Worm (Caenorhabditis elegans) whole organism, young adult: ENCODE measurements around the gene Y57G11C.8.

Source experiments
- D2030.7 ChIP-seq: fragments of 200-800 bp; sonication (Bioruptor generic); IDR thresholded peaks from 2 replicates; pipeline ENCODE4 v1.3.6; 2022; ENCODE audit warnings: missing genetic modification reagents, missing genetic modification characterization, missing compliant biosample characterization
- F22D6.2 ChIP-seq: sonication (generic microtip); optimal IDR thresholded peaks from 2 replicates; lab custom pipeline; 2016; ENCODE audit warnings: mild to moderate bottlenecking, missing genetic modification characterization, missing compliant biosample characterization
- F33H1.4 ChIP-seq: fragments of 200-800 bp; sonication (Bioruptor generic); IDR thresholded peaks from 2 replicates; pipeline ENCODE4 v1.3.6; 2022; ENCODE audit warnings: missing genetic modification reagents, missing genetic modification characterization, missing compliant biosample characterization
- F39B2.1 ChIP-seq: fragments of 200-800 bp; sonication (Bioruptor generic); IDR thresholded peaks from 2 replicates; pipeline ENCODE4 v1.3.6; 2022; ENCODE audit warnings: missing genetic modification reagents, missing genetic modification characterization, missing compliant biosample characterization
- F52B5.7 ChIP-seq: sonication (generic microtip); optimal IDR thresholded peaks from 2 replicates; lab custom pipeline; 2016; ENCODE audit warnings: mild to moderate bottlenecking, missing genetic modification characterization, missing compliant biosample characterization
- Y53F4B.3 ChIP-seq: fragments of 200-800 bp; sonication (Bioruptor generic); IDR thresholded peaks from 2 replicates; pipeline ENCODE4 v1.3.6; 2022; ENCODE audit warnings: missing genetic modification reagents, missing genetic modification characterization, missing compliant biosample characterization
- Y67H2A.10 ChIP-seq: fragments of 200-800 bp; sonication (Bioruptor generic); conservative IDR thresholded peaks from 2 replicates; pipeline ENCODE4 v1.3.6; 2022; ENCODE audit warnings: missing genetic modification reagents, missing genetic modification characterization, missing compliant biosample characterization
- Y79H2A.3 ChIP-seq: fragments of 200-800 bp; sonication (Bioruptor generic); conservative IDR thresholded peaks from 2 replicates; pipeline ENCODE4 v1.3.6; 2022; ENCODE audit warnings: missing genetic modification reagents, missing genetic modification characterization, missing compliant biosample characterization
- ZK185.1 ChIP-seq: sonication (generic microtip); optimal IDR thresholded peaks from 2 replicates; lab custom pipeline; 2016; ENCODE audit warnings: mild to moderate bottlenecking, missing genetic modification characterization, missing compliant biosample characterization; ENCODE audit not compliant: poor library complexity, severe bottlenecking
- attf-5 ChIP-seq: fragments of 200-800 bp; sonication (Bioruptor generic); optimal IDR thresholded peaks from 2 replicates; lab custom pipeline; 2018; ENCODE audit warnings: mild to moderate bottlenecking, missing genetic modification characterization, missing compliant biosample characterization
- attf-6 ChIP-seq: fragments of 200-800 bp; sonication (Bioruptor generic); IDR thresholded peaks from 2 replicates; pipeline ENCODE4 v1.3.6; 2022; ENCODE audit warnings: missing genetic modification reagents, missing genetic modification characterization, missing compliant biosample characterization
- ceh-79 ChIP-seq: sonication (generic microtip); optimal IDR thresholded peaks from 2 replicates; lab custom pipeline; 2017; ENCODE audit warnings: mild to moderate bottlenecking, missing genetic modification characterization, missing compliant biosample characterization
- dpl-1 ChIP-seq: fragments of 150-350 bp; optimal IDR thresholded peaks from 2 replicates; lab custom pipeline; 2014; ENCODE audit warnings: missing biosample characterization, missing genetic modification reagents, missing genetic modification characterization
- egl-44 ChIP-seq: fragments of 200-800 bp; sonication (Bioruptor generic); IDR thresholded peaks from 2 replicates; pipeline ENCODE4 v1.3.6; 2022; ENCODE audit warnings: missing genetic modification reagents, missing genetic modification characterization, missing compliant biosample characterization
- ekl-4 ChIP-seq: fragments of 200-800 bp; sonication (Bioruptor generic); IDR thresholded peaks from 2 replicates; pipeline ENCODE4 v1.3.6; 2022; ENCODE audit warnings: missing genetic modification reagents, missing genetic modification characterization, missing compliant biosample characterization
- ets-4 ChIP-seq: fragments of 200-800 bp; sonication (Bioruptor generic); optimal IDR thresholded peaks from 2 replicates; lab custom pipeline; 2018; ENCODE audit warnings: mild to moderate bottlenecking, missing genetic modification characterization, missing compliant biosample characterization
- fkh-3 ChIP-seq: sonication (generic microtip); optimal IDR thresholded peaks from 2 replicates; lab custom pipeline; 2016; ENCODE audit warnings: mild to moderate bottlenecking, missing genetic modification characterization, missing compliant biosample characterization
- gei-17 ChIP-seq: fragments of 200-800 bp; sonication (Bioruptor generic); optimal IDR thresholded peaks from 2 replicates; lab custom pipeline; 2018; ENCODE audit warnings: mild to moderate bottlenecking, missing genetic modification characterization, missing compliant biosample characterization
- hlh-12 ChIP-seq: sonication (generic microtip); optimal IDR thresholded peaks from 2 replicates; lab custom pipeline; 2016; ENCODE audit warnings: missing genetic modification characterization, missing compliant biosample characterization
- lin-54 ChIP-seq: fragments of 200-800 bp; sonication (Bioruptor generic); optimal IDR thresholded peaks from 2 replicates; lab custom pipeline; 2018; ENCODE audit warnings: mild to moderate bottlenecking, missing genetic modification characterization, missing compliant biosample characterization
- lir-1 ChIP-seq: fragments of 200-800 bp; sonication (Bioruptor generic); conservative IDR thresholded peaks from 2 replicates; pipeline ENCODE4 v1.3.6; 2022; ENCODE audit warnings: missing genetic modification reagents, missing genetic modification characterization, missing compliant biosample characterization
- lsl-1 ChIP-seq: fragments of 200-800 bp; sonication (Bioruptor generic); optimal IDR thresholded peaks from 2 replicates; lab custom pipeline; 2018; ENCODE audit warnings: mild to moderate bottlenecking, missing genetic modification characterization, moderate library complexity, missing compliant biosample characterization
- madf-10 ChIP-seq: sonication (generic microtip); optimal IDR thresholded peaks from 2 replicates; lab custom pipeline; 2016; ENCODE audit warnings: mild to moderate bottlenecking, missing genetic modification characterization, missing compliant biosample characterization
- madf-6 ChIP-seq: fragments of 200-800 bp; sonication (Bioruptor generic); IDR thresholded peaks from 2 replicates; pipeline ENCODE4 v1.3.6; 2022; ENCODE audit warnings: missing genetic modification reagents, missing genetic modification characterization, missing compliant biosample characterization
- madf-8 ChIP-seq: fragments of 200-800 bp; sonication (Bioruptor generic); conservative IDR thresholded peaks from 2 replicates; pipeline ENCODE4 v1.3.6; 2022; ENCODE audit warnings: missing genetic modification reagents, missing genetic modification characterization, missing compliant biosample characterization
- mcd-1 ChIP-seq: fragments of 200-800 bp; sonication (Bioruptor generic); IDR thresholded peaks from 2 replicates; pipeline ENCODE4 v1.3.6; 2022; ENCODE audit warnings: missing genetic modification reagents, missing genetic modification characterization, missing compliant biosample characterization
- mxl-1 ChIP-seq: sonication (generic microtip); optimal IDR thresholded peaks from 2 replicates; lab custom pipeline; 2016; ENCODE audit warnings: missing genetic modification characterization, missing compliant biosample characterization
- nhr-27 ChIP-seq: fragments of 200-800 bp; sonication (Bioruptor generic); optimal IDR thresholded peaks from 2 replicates; lab custom pipeline; 2018; ENCODE audit warnings: mild to moderate bottlenecking, missing genetic modification characterization, moderate library complexity, missing compliant biosample characterization
- nhr-80 ChIP-seq: sonication (generic microtip); optimal IDR thresholded peaks from 2 replicates; lab custom pipeline; 2016; ENCODE audit warnings: missing genetic modification characterization, missing compliant biosample characterization
- nhr-90 ChIP-seq: sonication (generic microtip); optimal IDR thresholded peaks from 2 replicates; lab custom pipeline; 2016; ENCODE audit warnings: missing genotype, mild to moderate bottlenecking, missing genetic modification characterization, missing compliant biosample characterization
- pbrm-1 ChIP-seq: fragments of 200-800 bp; sonication (Bioruptor generic); IDR thresholded peaks from 2 replicates; pipeline ENCODE4 v1.3.6; 2022; ENCODE audit warnings: missing genetic modification reagents, missing genetic modification characterization, missing compliant biosample characterization
- rec-8 ChIP-seq, 2 experiments: sonication (generic microtip); optimal IDR thresholded peaks; 2 replicates each; lab custom pipeline; 2016; ENCODE audit warnings: mild to moderate bottlenecking in 2 of 2, missing genetic modification characterization in 2 of 2, missing genetic modification reagents in 2 of 2, missing genotype in 2 of 2, missing biosample characterization in 1 of 2, missing compliant biosample characterization in 1 of 2, moderate library complexity in 1 of 2
- sdz-38 ChIP-seq: sonication (generic microtip); optimal IDR thresholded peaks from 2 replicates; lab custom pipeline; 2016; ENCODE audit warnings: missing genotype, missing genetic modification characterization, missing compliant biosample characterization
- snpc-1.3 ChIP-seq: sonication (generic microtip); optimal IDR thresholded peaks from 2 replicates; lab custom pipeline; 2017; ENCODE audit warnings: missing genetic modification characterization, mild to moderate bottlenecking, missing compliant biosample characterization, antibody characterized with exemption, moderate library complexity, missing genotype, missing genetic modification reagents; ENCODE audit not compliant: insufficient read depth
- snpc-4 ChIP-seq, 5 experiments: fragments of 150-350 bp in 1 of 5; sonication (generic microtip) in 4 of 5; optimal IDR thresholded peaks; 2 replicates each; lab custom pipeline; 2014 to 2018; ENCODE audit warnings: missing genetic modification characterization in 5 of 5, missing biosample characterization in 3 of 5, antibody characterized with exemption in 2 of 5, mild to moderate bottlenecking in 2 of 5, missing compliant biosample characterization in 2 of 5, missing genotype in 2 of 5, moderate library complexity in 2 of 5, missing genetic modification reagents in 1 of 5
- tbp1 ChIP-seq: fragments of 200-800 bp; sonication (Bioruptor generic); optimal IDR thresholded peaks from 2 replicates; lab custom pipeline; 2018; ENCODE audit warnings: mild to moderate bottlenecking, missing genetic modification characterization, missing compliant biosample characterization
- tbx-9 ChIP-seq: sonication (generic microtip); optimal IDR thresholded peaks from 2 replicates; lab custom pipeline; 2016; ENCODE audit warnings: borderline replicate concordance, missing genetic modification characterization, inconsistent platforms, missing compliant biosample characterization
- unc-130 ChIP-seq: sonication (generic microtip); optimal IDR thresholded peaks from 2 replicates; lab custom pipeline; 2016; ENCODE audit warnings: missing genetic modification reagents, missing genetic modification characterization, missing compliant biosample characterization
- unc-62 ChIP-seq: fragments of 150-350 bp; optimal IDR thresholded peaks from 2 replicates; lab custom pipeline; 2014; ENCODE audit warnings: missing biosample characterization, missing genetic modification reagents, missing genetic modification characterization
- zfh-2 ChIP-seq: fragments of 200-800 bp; sonication (Bioruptor generic); conservative IDR thresholded peaks from 2 replicates; pipeline ENCODE4 v1.3.6; 2022; ENCODE audit warnings: missing genetic modification reagents, missing genetic modification characterization, missing compliant biosample characterization
- zim-3 ChIP-seq: sonication (generic microtip); optimal IDR thresholded peaks from 2 replicates; lab custom pipeline; 2017; ENCODE audit warnings: mild to moderate bottlenecking, missing genetic modification characterization, moderate library complexity, missing compliant biosample characterization
- ztf-18 ChIP-seq: sonication (generic microtip); optimal IDR thresholded peaks from 2 replicates; lab custom pipeline; 2016; ENCODE audit warnings: missing genotype, mild to moderate bottlenecking, missing genetic modification characterization, missing compliant biosample characterization
- ztf-26 ChIP-seq: sonication (generic microtip); optimal IDR thresholded peaks from 2 replicates; lab custom pipeline; 2017; ENCODE audit warnings: missing genetic modification characterization, missing compliant biosample characterization

Y57G11C.8 gene

ce11 chrIV:14765336-14765735 lies 16.3 kb upstream of the Y57G11C.8 start, which contains the start of gene Y57G11C.5 (continued):
- TF ChIP-seq ekl-4 (GFP tag; lab: Robert Waterston, UW), result no peak

- TF ChIP-seq lsl-1 (GFP tag; lab: Kevin White, UChicago), result no peak
- TF ChIP-seq madf-6 (GFP tag; lab: Robert Waterston, UW), result peak; percentile 6; the same call in 1 of the 2 replicates
- TF ChIP-seq attf-6 (GFP tag; lab: Robert Waterston, UW), result peak; percentile 87
- TF ChIP-seq snpc-4 (GFP tag; optimal IDR thresholded peaks at IDR 0.05; lab: Kevin White, UChicago), result no peak
- peak in 2 of 4 experiments; percentile 3 to 82 for TF ChIP-seq snpc-4 (tag; optimal IDR thresholded peaks at IDR 0.05; lab: Kevin White, UChicago)
- peak; percentile 47; the same call in 1 of the 2 replicates for TF ChIP-seq ekl-4 (GFP tag; lab: Robert Waterston, UW)
- TF ChIP-seq D2030.7, result 0 out of 2 replicates have a peak, but pooled peaks have one; percentile 14
- TF ChIP-seq tbp1 (GFP tag; lab: Kevin White, UChicago), result peak; percentile 18
- no peak for TF ChIP-seq ZK185.1 (tag; lab: Kevin White, UChicago)
- no peak for TF ChIP-seq pbrm-1
- TF ChIP-seq mcd-1 (GFP tag; lab: Robert Waterston, UW), result 0 out of 2 replicates have a peak, but pooled peaks have one; percentile 34
- TF ChIP-seq ztf-18 (tag; lab: Kevin White, UChicago), result no peak
- TF ChIP-seq madf-10, result no peak
Measured at ce11 chrIV:14766382-14766781, 15.3 kb upstream of the Y57G11C.8 start, which contains the start of gene vti-1. TSS of gene vti-1 (minus strand) at chrIV:14766665.

- TF ChIP-seq nhr-80 (tag; lab: Kevin White, UChicago) (peak; percentile 11), nhr-27 (tag; lab: Kevin White, UChicago) (no peak), Y79H2A.3 (GFP tag; lab: Robert Waterston, UW) (no peak), sdz-38 (tag; lab: Kevin White, UChicago) (no peak), ets-4 (GFP tag; lab: Kevin White, UChicago) (no peak), ztf-26 (tag; lab: Kevin White, UChicago) (peak; percentile 63), unc-130 (GFP tag; lab: Kevin White, UChicago) (no peak), F33H1.4 (GFP tag; lab: Robert Waterston, UW) (peak; percentile 56; the same call in 1 of the 2 replicates), F39B2.1 (GFP tag; lab: Robert Waterston, UW) (no peak), egl-44 (GFP tag; lab: Robert Waterston, UW) (no peak), hlh-12 (tag; lab: Kevin White, UChicago) (no peak), F22D6.2 (tag; lab: Kevin White, UChicago) (no peak), zim-3 (no peak), dpl-1 (GFP tag; lab: Kevin White, UChicago) (peak; percentile 18), ceh-79 (tag; lab: Kevin White, UChicago) (no peak), rec-8 (tag; optimal IDR thresholded peaks at IDR 0.05; lab: Kevin White, UChicago) (no peak), mxl-1 (tag; lab: Kevin White, UChicago) (no peak), fkh-3 (tag; lab: Kevin White, UChicago) (no peak), F52B5.7 (tag; lab: Kevin White, UChicago) (no peak), Y53F4B.3 (GFP tag; lab: Robert Waterston, UW) (no peak), attf-5 (GFP tag; lab: Kevin White, UChicago) (peak; percentile 79), lsl-1 (GFP tag; lab: Kevin White, UChicago) (peak; percentile 45), zfh-2 (GFP tag; lab: Robert Waterston, UW) (no peak), tbx-9 (tag; lab: Kevin White, UChicago) (no peak), madf-8 (GFP tag; lab: Robert Waterston, UW) (peak; percentile 56), Y67H2A.10 (GFP tag; lab: Robert Waterston, UW) (no peak), nhr-90 (tag; lab: Kevin White, UChicago) (no peak), lin-54 (GFP tag; lab: Kevin White, UChicago) (peak; percentile 78), snpc-1.3 (tag; lab: Kevin White, UChicago) (peak; percentile 90), gei-17 (no peak), lir-1 (peak; percentile 58; the same call in 1 of the 2 replicates), unc-62 (no peak), tbp1 (GFP tag; lab: Kevin White, UChicago) (peak; percentile 72), pbrm-1 (peak; percentile 79)
Measured at ce11 chrIV:14767693-14768251, 13.9 kb upstream of the Y57G11C.8 start, which contains the start of the genes mrps-7 and Y57G11C.3. TSS of gene mrps-7 (minus strand) at chrIV:14767730. TSS of gene Y57G11C.3 (plus strand) at chrIV:14768201.
